Worm (Caenorhabditis elegans) whole organism, late embryonic: ENCODE measurements around the gene C08E8.9.

Experiments
- F13H6.1 ChIP-seq: sonication (generic microtip); optimal IDR thresholded peaks from 2 replicates; lab custom pipeline; 2016; ENCODE audit warnings: missing genetic modification characterization, missing compliant biosample characterization
- K09A11.1 ChIP-seq: sonication (generic microtip); optimal IDR thresholded peaks from 2 replicates; lab custom pipeline; 2017; ENCODE audit warnings: antibody characterized with exemption, mild to moderate bottlenecking, missing genetic modification characterization, missing compliant biosample characterization; ENCODE audit not compliant: insufficient read depth
- Y22D7AL.16 ChIP-seq: sonication (generic microtip); optimal IDR thresholded peaks from 2 replicates; lab custom pipeline; 2016; ENCODE audit warnings: missing genetic modification characterization, missing compliant biosample characterization
- ceh-14 ChIP-seq: sonication (generic microtip); optimal IDR thresholded peaks from 2 replicates; lab custom pipeline; 2016; ENCODE audit warnings: missing genotype, missing genetic modification characterization, missing compliant biosample characterization
- ceh-22 ChIP-seq: sonication (generic microtip); optimal IDR thresholded peaks from 2 replicates; lab custom pipeline; 2017; ENCODE audit warnings: missing biosample characterization, missing genetic modification characterization
- ceh-24 ChIP-seq: sonication (generic microtip); optimal IDR thresholded peaks from 2 replicates; lab custom pipeline; 2016; ENCODE audit warnings: mild to moderate bottlenecking, missing genetic modification characterization, missing compliant biosample characterization
- ceh-30 ChIP-seq: fragments of 150-350 bp; optimal IDR thresholded peaks from 2 replicates; lab custom pipeline; 2014; ENCODE audit warnings: missing biosample characterization, missing genetic modification characterization
- ceh-34 ChIP-seq: sonication (generic microtip); optimal IDR thresholded peaks from 2 replicates; lab custom pipeline; 2016; ENCODE audit warnings: mild to moderate bottlenecking, missing genetic modification characterization, missing compliant biosample characterization
- ceh-45 ChIP-seq: fragments of 200-800 bp; sonication (Bioruptor generic); IDR thresholded peaks from 2 replicates; pipeline ENCODE4 v1.3.6; 2022; ENCODE audit warnings: missing genetic modification reagents, missing genetic modification characterization, missing compliant biosample characterization
- ceh-9 ChIP-seq: sonication (generic microtip); optimal IDR thresholded peaks from 2 replicates; lab custom pipeline; 2016; ENCODE audit warnings: mild to moderate bottlenecking, missing genetic modification characterization, inconsistent platforms, missing compliant biosample characterization
- che-1 ChIP-seq: sonication (generic microtip); optimal IDR thresholded peaks from 2 replicates; lab custom pipeline; 2016; ENCODE audit warnings: mild to moderate bottlenecking, missing genetic modification characterization, missing compliant biosample characterization
- dmd-4 ChIP-seq: sonication (generic microtip); optimal IDR thresholded peaks from 2 replicates; lab custom pipeline; 2016; ENCODE audit warnings: borderline replicate concordance, missing genetic modification characterization, missing compliant biosample characterization
- dve-1 ChIP-seq: sonication (generic microtip); optimal IDR thresholded peaks from 2 replicates; lab custom pipeline; 2017; ENCODE audit warnings: antibody characterized with exemption, mild to moderate bottlenecking, missing genetic modification characterization, missing compliant biosample characterization
- eyg-1 ChIP-seq: sonication (generic microtip); optimal IDR thresholded peaks from 2 replicates; lab custom pipeline; 2016; ENCODE audit warnings: missing genotype, missing genetic modification characterization, missing compliant biosample characterization
- fkh-10 ChIP-seq: fragments of 150-350 bp; optimal IDR thresholded peaks from 2 replicates; lab custom pipeline; 2014; ENCODE audit warnings: missing biosample characterization, missing genetic modification reagents, missing genetic modification characterization
- fkh-6 ChIP-seq: sonication (generic microtip); optimal IDR thresholded peaks from 2 replicates; lab custom pipeline; 2016; ENCODE audit warnings: missing genetic modification characterization, missing compliant biosample characterization
- hlh-13 ChIP-seq: fragments of 200-800 bp; sonication (Bioruptor generic); optimal IDR thresholded peaks from 2 replicates; lab custom pipeline; 2018; ENCODE audit warnings: mild to moderate bottlenecking, missing genetic modification characterization, missing compliant biosample characterization
- hlh-15 ChIP-seq: sonication (generic microtip); optimal IDR thresholded peaks from 2 replicates; lab custom pipeline; 2016; ENCODE audit warnings: missing genetic modification characterization, missing compliant biosample characterization
- hlh-30 ChIP-seq: sonication (generic microtip); optimal IDR thresholded peaks from 2 replicates; lab custom pipeline; 2017; ENCODE audit warnings: antibody characterized with exemption, missing genetic modification characterization, missing compliant biosample characterization; ENCODE audit not compliant: insufficient read depth
- hlh-6 ChIP-seq: sonication (generic microtip); optimal IDR thresholded peaks from 2 replicates; lab custom pipeline; 2016; ENCODE audit warnings: missing genotype, missing genetic modification characterization, missing compliant biosample characterization
- hlh-8 ChIP-seq: sonication (generic microtip); optimal IDR thresholded peaks from 2 replicates; lab custom pipeline; 2016; ENCODE audit warnings: missing genotype, missing genetic modification characterization, missing compliant biosample characterization
- nfya-1 ChIP-seq: sonication (generic microtip); optimal IDR thresholded peaks from 2 replicates; lab custom pipeline; 2017; ENCODE audit warnings: missing genetic modification characterization, mild to moderate bottlenecking, missing compliant biosample characterization, antibody characterized with exemption, moderate library complexity
- nhr-11 ChIP-seq: fragments of 150-350 bp; optimal IDR thresholded peaks from 2 replicates; lab custom pipeline; 2014; ENCODE audit warnings: missing biosample characterization, missing genetic modification characterization
- nhr-232 ChIP-seq: sonication (generic microtip); optimal IDR thresholded peaks from 2 replicates; lab custom pipeline; 2016; ENCODE audit warnings: missing genetic modification characterization, missing compliant biosample characterization
- npax-4 ChIP-seq: sonication (generic microtip); optimal IDR thresholded peaks from 2 replicates; lab custom pipeline; 2016; ENCODE audit warnings: missing genetic modification characterization, missing compliant biosample characterization
- pag-3 ChIP-seq: sonication (generic microtip); optimal IDR thresholded peaks from 2 replicates; lab custom pipeline; 2016; ENCODE audit warnings: missing compliant biosample characterization, missing genetic modification characterization, borderline replicate concordance
- pat-9 ChIP-seq: fragments of 200-800 bp; sonication (Bioruptor generic); optimal IDR thresholded peaks from 2 replicates; lab custom pipeline; 2018; ENCODE audit warnings: mild to moderate bottlenecking, missing genetic modification characterization, moderate library complexity, missing compliant biosample characterization
- sox-2 ChIP-seq: fragments of 200-800 bp; sonication (Bioruptor generic); IDR thresholded peaks from 2 replicates; pipeline ENCODE4 v1.3.6; 2022; ENCODE audit warnings: missing genetic modification reagents, missing genetic modification characterization, missing compliant biosample characterization
- syd-9 ChIP-seq: sonication (generic microtip); optimal IDR thresholded peaks from 2 replicates; lab custom pipeline; 2016; ENCODE audit warnings: mild to moderate bottlenecking, missing genetic modification characterization, moderate library complexity, missing compliant biosample characterization
- tbx-7 ChIP-seq: sonication (generic microtip); optimal IDR thresholded peaks from 2 replicates; lab custom pipeline; 2016; ENCODE audit warnings: missing genotype, missing genetic modification characterization, missing compliant biosample characterization
- ttx-3 ChIP-seq: sonication (generic microtip); optimal IDR thresholded peaks from 2 replicates; lab custom pipeline; 2016; ENCODE audit warnings: missing genetic modification reagents, missing genetic modification characterization, missing compliant biosample characterization
- unc-3 ChIP-seq, 2 experiments: fragments of 200-800 bp in 1 of 2; sonication (Bioruptor generic) in 1 of 2; sonication (generic microtip) in 1 of 2; conservative IDR thresholded peaks in 1 of 2; optimal IDR thresholded peaks in 1 of 2; 2 replicates each; pipeline versions ENCODE4 v1.3.6 to Lab custom; 2016 to 2022; ENCODE audit warnings: missing compliant biosample characterization in 2 of 2, missing genetic modification characterization in 2 of 2, missing genetic modification reagents in 1 of 2
- unc-42 ChIP-seq: sonication (generic microtip); optimal IDR thresholded peaks from 2 replicates; lab custom pipeline; 2016; ENCODE audit warnings: missing genotype, missing genetic modification characterization, missing compliant biosample characterization
- unc-86 ChIP-seq: sonication (generic microtip); optimal IDR thresholded peaks from 2 replicates; lab custom pipeline; 2016; ENCODE audit warnings: missing genetic modification characterization, missing compliant biosample characterization

Gene C08E8.9

ce11 chrV:18412887-18413286 lies 48.2 kb downstream of the C08E8.9 start, which contains the start of gene ZK262.2:
ZK262.2 (minus strand) TSS chrV:18412987.
- TF ChIP-seq hlh-8 (tag; lab: Kevin White, UChicago) = no peak
- TF ChIP-seq hlh-30 = no peak
- no peak for TF ChIP-seq pag-3 (tag; lab: Kevin White, UChicago)
- TF ChIP-seq fkh-6 (tag; lab: Kevin White, UChicago) = no peak
- no peak for TF ChIP-seq syd-9
- no peak for TF ChIP-seq K09A11.1 (tag; lab: Kevin White, UChicago)
- no peak for TF ChIP-seq unc-42
- no peak for TF ChIP-seq pat-9
- TF ChIP-seq Y22D7AL.16 = no peak
- TF ChIP-seq npax-4 (tag; lab: Kevin White, UChicago) = no peak
- no peak for TF ChIP-seq fkh-10 (GFP tag; lab: Kevin White, UChicago)
- no peak for TF ChIP-seq nfya-1 (tag; lab: Kevin White, UChicago)
- no peak for TF ChIP-seq ceh-9 (tag; lab: Kevin White, UChicago)
- TF ChIP-seq ceh-30 (tag; lab: Kevin White, UChicago) = no peak
- TF ChIP-seq sox-2 (GFP tag; lab: Robert Waterston, UW) = no peak
- TF ChIP-seq nhr-11 (tag; lab: Kevin White, UChicago) = no peak
- no peak for TF ChIP-seq che-1 (tag; lab: Kevin White, UChicago)
- no peak for TF ChIP-seq ceh-14 (tag; lab: Kevin White, UChicago)
- TF ChIP-seq hlh-13 (GFP tag; lab: Kevin White, UChicago) = no peak

ce11 chrV:18414051-18414450 lies 49.4 kb downstream of the C08E8.9 start, which contains the start of gene txt-8:
txt-8 (plus strand) TSS chrV:18414351.
- TF ChIP-seq nhr-232 (tag; lab: Kevin White, UChicago) = no peak
- TF ChIP-seq eyg-1 (tag; lab: Kevin White, UChicago) = no peak
- TF ChIP-seq unc-86 (tag; lab: Kevin White, UChicago) = no peak
- TF ChIP-seq hlh-15 (tag; lab: Kevin White, UChicago) = no peak
- TF ChIP-seq ttx-3 (tag; lab: Kevin White, UChicago) = no peak
- TF ChIP-seq tbx-7 (tag; lab: Kevin White, UChicago) = no peak
- no peak for TF ChIP-seq hlh-6 (tag; lab: Kevin White, UChicago)
- no peak for TF ChIP-seq fkh-10 (GFP tag; lab: Kevin White, UChicago)
- TF ChIP-seq sox-2 (GFP tag; lab: Robert Waterston, UW) = no peak
- no peak for TF ChIP-seq unc-3 (GFP tag; conservative IDR thresholded peaks at IDR 0.05; lab: Robert Waterston, UW)
- no peak for TF ChIP-seq unc-3 (tag; optimal IDR thresholded peaks at IDR 0.05; lab: Kevin White, UChicago)
- TF ChIP-seq ceh-45 (GFP tag; lab: Robert Waterston, UW) = no peak
- TF ChIP-seq nhr-11 (tag; lab: Kevin White, UChicago) = no peak
- TF ChIP-seq dve-1 (tag; lab: Kevin White, UChicago) = no peak
- TF ChIP-seq hlh-8 (tag; lab: Kevin White, UChicago) = no peak
- no peak for TF ChIP-seq ceh-24 (tag; lab: Kevin White, UChicago)
- TF ChIP-seq F13H6.1 (tag; lab: Kevin White, UChicago) = no peak
- no peak for TF ChIP-seq ceh-34 (tag; lab: Kevin White, UChicago)
- no peak for TF ChIP-seq dmd-4 (tag; lab: Kevin White, UChicago)
- no peak for TF ChIP-seq ceh-22 (tag; lab: Kevin White, UChicago)
